Fruit fly (Drosophila melanogaster) whole organism, prepupa: Measurements from ENCODE around the gene 140up.

Experiments used
- Blimp-1 ChIP-seq: fragments of 200-800 bp; sonication (Bioruptor generic); optimal IDR thresholded peaks from 3 replicates; lab custom pipeline; 2017; ENCODE audit warnings: missing biosample characterization, missing genetic modification characterization, mild to moderate bottlenecking, moderate library complexity, missing genetic modification reagents
- CG10631 ChIP-seq: fragments of 200-800 bp; sonication (Bioruptor generic); optimal IDR thresholded peaks from 2 replicates; lab custom pipeline; 2016; ENCODE audit warnings: missing biosample characterization, missing genetic modification characterization
- CG10669 ChIP-seq: fragments of 200-800 bp; sonication (Bioruptor generic); optimal IDR thresholded peaks from 3 replicates; lab custom pipeline; 2018; ENCODE audit warnings: missing biosample characterization, mild to moderate bottlenecking, missing genetic modification characterization, moderate library complexity
- CG11294 ChIP-seq: fragments of 200-800 bp; sonication (Bioruptor generic); IDR thresholded peaks from 2 replicates; pipeline ENCODE4 v1.3.6; 2022; ENCODE audit warnings: missing biosample characterization, missing genetic modification characterization
- CG11902 ChIP-seq: fragments of 200-800 bp; sonication (Bioruptor generic); optimal IDR thresholded peaks from 3 replicates; lab custom pipeline; 2016; ENCODE audit warnings: missing biosample characterization, missing genetic modification characterization
- CG15336 ChIP-seq: fragments of 200-800 bp; sonication (Bioruptor generic); IDR thresholded peaks from 2 replicates; pipeline ENCODE4 v1.3.6; 2022; ENCODE audit warnings: missing biosample characterization, missing genetic modification characterization
- CG1621 ChIP-seq: fragments of 200-800 bp; sonication (Bioruptor generic); optimal IDR thresholded peaks from 3 replicates; lab custom pipeline; 2018; ENCODE audit warnings: missing biosample characterization, mild to moderate bottlenecking, missing genetic modification characterization
- CG3032 ChIP-seq: fragments of 200-800 bp; optimal IDR thresholded peaks from 2 replicates; lab custom pipeline; 2019; ENCODE audit warnings: missing biosample characterization, mild to moderate bottlenecking, missing genetic modification characterization, moderate library complexity
- CG31627 ChIP-seq: fragments of 200-800 bp; sonication (Bioruptor generic); optimal IDR thresholded peaks from 3 replicates; lab custom pipeline; 2016; ENCODE audit warnings: missing biosample characterization, missing genetic modification characterization
- CG32006 ChIP-seq: fragments of 200-800 bp; sonication (Bioruptor generic); optimal IDR thresholded peaks from 3 replicates; lab custom pipeline; 2017; ENCODE audit warnings: missing biosample characterization, mild to moderate bottlenecking, missing genetic modification characterization
- CG34406 ChIP-seq: fragments of 200-800 bp; sonication (Bioruptor generic); optimal IDR thresholded peaks from 3 replicates; lab custom pipeline; 2016; ENCODE audit warnings: missing biosample characterization, missing genetic modification characterization
- CG4318 ChIP-seq: fragments of 200-800 bp; sonication (Bioruptor generic); optimal IDR thresholded peaks from 3 replicates; lab custom pipeline; 2017; ENCODE audit warnings: missing biosample characterization, mild to moderate bottlenecking, missing genetic modification characterization
- CG6276 ChIP-seq: fragments of 200-800 bp; sonication (Bioruptor generic); optimal IDR thresholded peaks from 2 replicates; lab custom pipeline; 2017; ENCODE audit warnings: missing biosample characterization, mild to moderate bottlenecking, missing genetic modification characterization
- CG6792 ChIP-seq: fragments of 200-800 bp; sonication (Bioruptor generic); optimal IDR thresholded peaks from 3 replicates; lab custom pipeline; 2016; ENCODE audit warnings: missing biosample characterization, missing genetic modification characterization
- CG6808 ChIP-seq: fragments of 200-800 bp; sonication (Bioruptor generic); optimal IDR thresholded peaks from 3 replicates; lab custom pipeline; 2017; ENCODE audit warnings: missing biosample characterization, missing genetic modification characterization, mild to moderate bottlenecking, moderate library complexity, missing genetic modification reagents
- CG8119 ChIP-seq: fragments of 200-800 bp; sonication (Bioruptor generic); IDR thresholded peaks from 3 replicates; pipeline ENCODE4 v1.3.6; 2022; ENCODE audit warnings: missing biosample characterization, missing genetic modification characterization
- CG8632 ChIP-seq: fragments of 200-800 bp; sonication (Bioruptor generic); optimal IDR thresholded peaks from 3 replicates; lab custom pipeline; 2016; ENCODE audit warnings: missing biosample characterization, missing genetic modification characterization
- Eip75B ChIP-seq: fragments of 200-800 bp; sonication (Bioruptor generic); optimal IDR thresholded peaks from 3 replicates; lab custom pipeline; 2016; ENCODE audit warnings: missing biosample characterization, missing genetic modification characterization
- Eip78C ChIP-seq: fragments of 200-800 bp; sonication (Bioruptor generic); peaks from one replicate; lab custom pipeline; 2016; ENCODE audit warnings: missing biosample characterization, missing genetic modification characterization
- Eip93F ChIP-seq: fragments of 200-800 bp; sonication (Bioruptor generic); optimal IDR thresholded peaks from 2 replicates; lab custom pipeline; 2016; ENCODE audit warnings: missing biosample characterization, mild to moderate bottlenecking, missing genetic modification characterization
- Ets21C ChIP-seq: fragments of 200-800 bp; sonication (Bioruptor generic); optimal IDR thresholded peaks from 3 replicates; lab custom pipeline; 2016; ENCODE audit warnings: missing biosample characterization, missing genetic modification characterization
- Ets96B ChIP-seq: fragments of 200-800 bp; optimal IDR thresholded peaks from 2 replicates; lab custom pipeline; 2019; ENCODE audit warnings: missing biosample characterization, mild to moderate bottlenecking, missing genetic modification characterization, moderate library complexity
- Gug ChIP-seq: fragments of 200-800 bp; sonication (Bioruptor generic); IDR thresholded peaks from 2 replicates; pipeline ENCODE4 v1.3.6; 2022; ENCODE audit warnings: missing biosample characterization, missing genetic modification characterization
- Hr38 ChIP-seq: sonication (Bioruptor generic); optimal IDR thresholded peaks from 2 replicates; lab custom pipeline; 2016; ENCODE audit warnings: missing biosample characterization, missing genetic modification characterization
- Hr39 ChIP-seq: fragments of 200-800 bp; sonication (Bioruptor generic); optimal IDR thresholded peaks from 2 replicates; lab custom pipeline; 2016; ENCODE audit warnings: missing biosample characterization, missing genetic modification characterization
- Hr4 ChIP-seq: fragments of 200-800 bp; sonication (Bioruptor generic); optimal IDR thresholded peaks from 3 replicates; lab custom pipeline; 2016; ENCODE audit warnings: missing biosample characterization, missing genetic modification characterization
- Lpt ChIP-seq: fragments of 200-800 bp; sonication (Bioruptor generic); optimal IDR thresholded peaks from 3 replicates; lab custom pipeline; 2016; ENCODE audit warnings: missing biosample characterization, missing genetic modification characterization
- Met ChIP-seq: fragments of 200-800 bp; sonication (Bioruptor generic); optimal IDR thresholded peaks from 3 replicates; lab custom pipeline; 2016; ENCODE audit warnings: missing biosample characterization, missing genetic modification characterization
- Smox ChIP-seq: fragments of 200-800 bp; sonication (Bioruptor generic); optimal IDR thresholded peaks from 3 replicates; lab custom pipeline; 2016; ENCODE audit warnings: missing biosample characterization, missing genetic modification characterization
- Sox14 ChIP-seq: fragments of 200-800 bp; sonication (Bioruptor generic); optimal IDR thresholded peaks from 3 replicates; lab custom pipeline; 2016; ENCODE audit warnings: missing biosample characterization, missing genetic modification characterization
- Sox15 ChIP-seq: fragments of 200-800 bp; sonication (Bioruptor generic); optimal IDR thresholded peaks from 3 replicates; lab custom pipeline; 2016; ENCODE audit warnings: missing biosample characterization, missing genetic modification characterization
- achi ChIP-seq: fragments of 200-800 bp; sonication (Bioruptor generic); optimal IDR thresholded peaks from 3 replicates; lab custom pipeline; 2016; ENCODE audit warnings: missing biosample characterization, missing genetic modification characterization
- acj6 ChIP-seq: fragments of 200-800 bp; sonication (Bioruptor generic); optimal IDR thresholded peaks from 3 replicates; lab custom pipeline; 2016; ENCODE audit warnings: missing biosample characterization, missing genetic modification characterization
- cyc ChIP-seq: fragments of 200-800 bp; sonication (Bioruptor generic); optimal IDR thresholded peaks from 3 replicates; lab custom pipeline; 2016; ENCODE audit warnings: missing biosample characterization, missing genetic modification characterization
- dac ChIP-seq: fragments of 200-800 bp; sonication (Bioruptor generic); optimal IDR thresholded peaks from 2 replicates; lab custom pipeline; 2017; ENCODE audit warnings: missing biosample characterization, mild to moderate bottlenecking, missing genetic modification characterization
- dsx ChIP-seq: fragments of 200-800 bp; optimal IDR thresholded peaks from 3 replicates; lab custom pipeline; 2019; ENCODE audit warnings: missing biosample characterization, mild to moderate bottlenecking, missing genetic modification characterization, moderate library complexity; ENCODE audit not compliant: poor library complexity, severe bottlenecking
- eg ChIP-seq: fragments of 200-800 bp; sonication (Bioruptor generic); IDR thresholded peaks from 3 replicates; pipeline ENCODE4 v1.3.6; 2022; ENCODE audit warnings: missing biosample characterization, missing genetic modification characterization
- fd59A ChIP-seq: fragments of 200-800 bp; sonication (Bioruptor generic); optimal IDR thresholded peaks from 2 replicates; lab custom pipeline; 2017; ENCODE audit warnings: missing biosample characterization, mild to moderate bottlenecking, missing genetic modification characterization, missing genetic modification reagents
- lz ChIP-seq: fragments of 200-800 bp; sonication (Bioruptor generic); optimal IDR thresholded peaks from 3 replicates; lab custom pipeline; 2016; ENCODE audit warnings: missing biosample characterization, missing genetic modification characterization
- ss ChIP-seq, 2 experiments: fragments of 200-800 bp; sonication (Bioruptor generic); optimal IDR thresholded peaks; 2 replicates in 1 of 2; 3 replicates in 1 of 2; lab custom pipeline; 2017 to 2018; ENCODE audit warnings: mild to moderate bottlenecking in 2 of 2, missing biosample characterization in 2 of 2, missing genetic modification characterization in 2 of 2, moderate library complexity in 1 of 2
- svp ChIP-seq: fragments of 200-800 bp; sonication (Bioruptor generic); peaks from one replicate; lab custom pipeline; 2016; ENCODE audit warnings: missing biosample characterization, missing genetic modification characterization
- topi ChIP-seq: fragments of 200-800 bp; sonication (Bioruptor generic); optimal IDR thresholded peaks from 3 replicates; lab custom pipeline; 2016; ENCODE audit warnings: missing biosample characterization, missing genetic modification characterization

The 140up gene

dm6 chr3R:14088887-14089567, 36.3 kb downstream of the 140up start, which contains the start of gene Npc2b (continued):
- TF ChIP-seq eg (GFP tag; lab: Robert Waterston, UW) (no peak), Sox14 (peak; percentile 63), Ets21C (GFP tag; lab: Kevin White, UChicago) (peak; percentile 59), achi (GFP tag; lab: Kevin White, UChicago) (peak; percentile 48), lz (GFP tag; lab: Kevin White, UChicago) (peak; percentile 68), CG6792 (peak; percentile 12), Eip93F (GFP tag; lab: Kevin White, UChicago) (no peak), Blimp-1 (no peak), CG6808 (GFP tag; lab: Kevin White, UChicago) (no peak), Lpt (GFP tag; lab: Kevin White, UChicago) (peak; percentile 25), Ets96B (peak; percentile 24), CG31627 (GFP tag; lab: Kevin White, UChicago) (peak; percentile 73), Hr38 (GFP tag; lab: Kevin White, UChicago) (no peak), CG4318 (GFP tag; lab: Kevin White, UChicago) (peak; percentile 27), CG32006 (GFP tag; lab: Kevin White, UChicago) (no peak), Hr39 (peak; percentile 66), CG3032 (tag; lab: Kevin White, UChicago) (peak; percentile 13), CG10631 (GFP tag; lab: Kevin White, UChicago) (peak; percentile 36), cyc (GFP tag; lab: Kevin White, UChicago) (peak; percentile 63), CG6276 (GFP tag; lab: Kevin White, UChicago) (no peak), CG11294 (GFP tag; lab: Robert Waterston, UW) (no peak), CG11902 (GFP tag; lab: Kevin White, UChicago) (peak; percentile 6), dsx (GFP tag; lab: Kevin White, UChicago) (no peak), Sox15 (GFP tag; lab: Kevin White, UChicago) (no peak), Smox (GFP tag; lab: Kevin White, UChicago) (peak; percentile 49), svp (GFP tag; lab: Kevin White, UChicago) (peak; percentile 78), Met (peak; percentile 39), CG1621 (peak; percentile 22)

- TF ChIP-seq Eip78C (peak; percentile 66), Smox (GFP tag; lab: Kevin White, UChicago) (no peak), CG32006 (GFP tag; lab: Kevin White, UChicago) (no peak), ss (GFP tag; optimal IDR thresholded peaks at IDR 0.05; lab: Kevin White, UChicago) (peak; percentile 3 to 42), svp (GFP tag; lab: Kevin White, UChicago) (peak; percentile 73), CG10669 (GFP tag; lab: Kevin White, UChicago) (no peak), CG4318 (GFP tag; lab: Kevin White, UChicago) (no peak), CG8119 (GFP tag; lab: Robert Waterston, UW) (no peak), dsx (GFP tag; lab: Kevin White, UChicago) (peak; percentile 58)
Observed at dm6 chr3R:14088157-14088556, 37.2 kb downstream of the 140up start.

- TF ChIP-seq Smox (GFP tag; lab: Kevin White, UChicago): no peak
- TF ChIP-seq CG8632 (GFP tag; lab: Kevin White, UChicago): no peak
- TF ChIP-seq CG34406 (GFP tag; lab: Kevin White, UChicago): no peak
- no peak for TF ChIP-seq CG3032 (tag; lab: Kevin White, UChicago)
- peak; percentile 55 for TF ChIP-seq Eip78C
- no peak for TF ChIP-seq CG10631 (GFP tag; lab: Kevin White, UChicago)
- TF ChIP-seq Ets96B: peak; percentile 2
Observed at dm6 chr3R:14085555-14085954, 39.8 kb downstream of the 140up start.

dm6 chr3R:14081526-14081925, 43.8 kb downstream of the 140up start:
- no peak for TF ChIP-seq CG31627 (GFP tag; lab: Kevin White, UChicago)
- TF ChIP-seq CG15336 (GFP tag; lab: Robert Waterston, UW): no peak
- no peak for TF ChIP-seq cyc (GFP tag; lab: Kevin White, UChicago)
- no peak for TF ChIP-seq CG6792
- no peak for TF ChIP-seq achi (GFP tag; lab: Kevin White, UChicago)
- TF ChIP-seq CG4318 (GFP tag; lab: Kevin White, UChicago): no peak
- TF ChIP-seq Ets96B: no peak
- no peak for TF ChIP-seq CG34406 (GFP tag; lab: Kevin White, UChicago)
- no peak for TF ChIP-seq Hr38 (GFP tag; lab: Kevin White, UChicago)
- no peak for TF ChIP-seq Eip75B
- no peak for TF ChIP-seq topi
- TF ChIP-seq acj6 (GFP tag; lab: Kevin White, UChicago): no peak
- TF ChIP-seq CG32006 (GFP tag; lab: Kevin White, UChicago): no peak
- no peak for TF ChIP-seq svp (GFP tag; lab: Kevin White, UChicago)
- TF ChIP-seq Gug: no peak
- no peak for TF ChIP-seq fd59A (GFP tag; lab: Kevin White, UChicago)
- TF ChIP-seq Hr4 (GFP tag; lab: Kevin White, UChicago): no peak
- TF ChIP-seq dac (GFP tag; lab: Kevin White, UChicago): no peak
- no peak for TF ChIP-seq eg (GFP tag; lab: Robert Waterston, UW)
